Fruit fly (Drosophila melanogaster): ENCODE data around the gene Ugt305A1.

Ugt305A1 gene

dm6 chr3L:4080278-4080677, 20.7 kb downstream of the Ugt305A1 start:
- TF ChIP-seq CG10631 (GFP tag; optimal IDR thresholded peaks at IDR 0.05) (no peak), cyc (GFP tag; optimal IDR thresholded peaks at IDR 0.05) (no peak), Met (GFP tag; optimal IDR thresholded peaks at IDR 0.05) (no peak), Blimp-1 (GFP tag; optimal IDR thresholded peaks at IDR 0.05) (no peak), CG31627 (GFP tag; optimal IDR thresholded peaks at IDR 0.05) (no peak), svp (GFP tag) (no peak), dac (GFP tag; optimal IDR thresholded peaks at IDR 0.05) (no peak), Lpt (GFP tag; optimal IDR thresholded peaks at IDR 0.05) (no peak), eg (GFP tag; IDR thresholded peaks at IDR 0.05) (no peak), fd59A (GFP tag; optimal IDR thresholded peaks at IDR 0.05) (no peak), Sox15 (GFP tag; optimal IDR thresholded peaks at IDR 0.05) (no peak), Ets21C (GFP tag; optimal IDR thresholded peaks at IDR 0.05) (no peak), CG1621 (tag; optimal IDR thresholded peaks at IDR 0.05) (no peak), salr (GFP tag; optimal IDR thresholded peaks at IDR 0.05) (no peak), CG11762 (GFP tag; optimal IDR thresholded peaks at IDR 0.05; ENCODE audit: insufficient read depth) (no peak), Sox102F (GFP tag; optimal IDR thresholded peaks at IDR 0.05) (no peak), Eip93F (GFP tag; optimal IDR thresholded peaks at IDR 0.05) (no peak)

- TF ChIP-seq CG16779 (tag; optimal IDR thresholded peaks at IDR 0.05), result no peak
- no peak for TF ChIP-seq Eip78C (GFP tag)
- TF ChIP-seq CG6854 (GFP tag; optimal IDR thresholded peaks at IDR 0.05), result no peak
- TF ChIP-seq achi (GFP tag; optimal IDR thresholded peaks at IDR 0.05), result no peak
- no peak for TF ChIP-seq Lpt (GFP tag; optimal IDR thresholded peaks at IDR 0.05)
- no peak for TF ChIP-seq fd59A (GFP tag; optimal IDR thresholded peaks at IDR 0.05)
- TF ChIP-seq CG8319 (GFP tag; optimal IDR thresholded peaks at IDR 0.05), result no peak
- TF ChIP-seq CG31627 (GFP tag; optimal IDR thresholded peaks at IDR 0.05), result no peak
- TF ChIP-seq CG3032 (tag; optimal IDR thresholded peaks at IDR 0.05), result no peak
- no peak for TF ChIP-seq Hr4 (GFP tag; optimal IDR thresholded peaks at IDR 0.05)
- no peak for TF ChIP-seq Smox (GFP tag; optimal IDR thresholded peaks at IDR 0.05)
- TF ChIP-seq Sox15 (GFP tag; optimal IDR thresholded peaks at IDR 0.05), result no peak
- TF ChIP-seq fd85E (GFP tag; optimal IDR thresholded peaks at IDR 0.05), result no peak
- no peak for TF ChIP-seq Hr39 (GFP tag; optimal IDR thresholded peaks at IDR 0.05)
- TF ChIP-seq CG11762 (GFP tag; optimal IDR thresholded peaks at IDR 0.05; ENCODE audit: insufficient read depth), result no peak
- TF ChIP-seq salr (GFP tag; optimal IDR thresholded peaks at IDR 0.05), result no peak
- TF ChIP-seq vri (GFP tag; optimal IDR thresholded peaks at IDR 0.05), result no peak
- no peak for TF ChIP-seq Sox102F (GFP tag; optimal IDR thresholded peaks at IDR 0.05)
- TF ChIP-seq CG6163 (GFP tag; IDR thresholded peaks at IDR 0.05), result no peak
- TF ChIP-seq CG15336 (GFP tag; IDR thresholded peaks at IDR 0.05), result no peak
Measured at dm6 chr3L:4081243-4081642, 21.7 kb downstream of the Ugt305A1 start.

- TF ChIP-seq Hr38 (GFP tag; optimal IDR thresholded peaks at IDR 0.05) (no peak), pdm3 (GFP tag; optimal IDR thresholded peaks at IDR 0.05) (no peak), esn (GFP tag; optimal IDR thresholded peaks at IDR 0.05) (no peak), achi (GFP tag; optimal IDR thresholded peaks at IDR 0.05) (no peak), CG6163 (GFP tag; IDR thresholded peaks at IDR 0.05) (no peak), CG6792 (GFP tag; optimal IDR thresholded peaks at IDR 0.05) (no peak)
Measured at dm6 chr3L:4083442-4083841, 23.9 kb downstream of the Ugt305A1 start.

- no peak for TF ChIP-seq Met (GFP tag; optimal IDR thresholded peaks at IDR 0.05)
- no peak for TF ChIP-seq CG16779 (tag; optimal IDR thresholded peaks at IDR 0.05)
- no peak for TF ChIP-seq cyc (GFP tag; optimal IDR thresholded peaks at IDR 0.05)
- TF ChIP-seq CG31627 (GFP tag; optimal IDR thresholded peaks at IDR 0.05), result no peak
- TF ChIP-seq Eip75B (GFP tag; optimal IDR thresholded peaks at IDR 0.05), result no peak
- TF ChIP-seq CG7368 (GFP tag; optimal IDR thresholded peaks at IDR 0.05), result no peak
- TF ChIP-seq CG6792 (GFP tag; optimal IDR thresholded peaks at IDR 0.05), result no peak
- TF ChIP-seq achi (GFP tag; optimal IDR thresholded peaks at IDR 0.05), result no peak
- no peak for TF ChIP-seq CG34406 (GFP tag; optimal IDR thresholded peaks at IDR 0.05)
- no peak for TF ChIP-seq CG8319 (GFP tag; optimal IDR thresholded peaks at IDR 0.05)
- no peak for TF ChIP-seq eg (GFP tag; IDR thresholded peaks at IDR 0.05)
- TF ChIP-seq CG4318 (GFP tag; optimal IDR thresholded peaks at IDR 0.05), result no peak
- TF ChIP-seq fd59A (GFP tag; optimal IDR thresholded peaks at IDR 0.05), result no peak
- no peak for TF ChIP-seq CG11902 (GFP tag; optimal IDR thresholded peaks at IDR 0.05)
- no peak for TF ChIP-seq CG3919 (GFP tag; optimal IDR thresholded peaks at IDR 0.05)
- TF ChIP-seq CG32006 (GFP tag; optimal IDR thresholded peaks at IDR 0.05), result no peak
- TF ChIP-seq Ets21C (GFP tag; optimal IDR thresholded peaks at IDR 0.05), result no peak
- TF ChIP-seq Eip78C (GFP tag), result no peak
- TF ChIP-seq dac (GFP tag; optimal IDR thresholded peaks at IDR 0.05), result no peak
Measured at dm6 chr3L:4085867-4086266, 26.3 kb downstream of the Ugt305A1 start.
